Fruit fly (Drosophila melanogaster) Kc167 (cell line): ENCODE measurements around the gene Arp6.

Experiments
- Myc ChIP-seq: fragments of >200 bp; optimal IDR thresholded peaks from 2 replicates; lab custom pipeline; 2017; ENCODE audit warnings: missing external identifiers
- Sin3A ChIP-seq: fragments of >200 bp; optimal IDR thresholded peaks from 2 replicates; lab custom pipeline; 2018; ENCODE audit warnings: missing external identifiers
- h ChIP-seq: fragments of >200 bp; optimal IDR thresholded peaks from 3 replicates; lab custom pipeline; 2018; ENCODE audit warnings: missing external identifiers
- insv ChIP-seq: fragments of >200 bp; optimal IDR thresholded peaks from 3 replicates; lab custom pipeline; 2018; ENCODE audit warnings: missing external identifiers
- psq ChIP-seq: fragments of >200 bp; optimal IDR thresholded peaks from 2 replicates; lab custom pipeline; 2017; ENCODE audit warnings: missing external identifiers
- ttk ChIP-seq: sonication (Bioruptor generic); optimal IDR thresholded peaks from 2 replicates; lab custom pipeline; 2017; ENCODE audit warnings: missing external identifiers

Arp6 gene

DNA sequence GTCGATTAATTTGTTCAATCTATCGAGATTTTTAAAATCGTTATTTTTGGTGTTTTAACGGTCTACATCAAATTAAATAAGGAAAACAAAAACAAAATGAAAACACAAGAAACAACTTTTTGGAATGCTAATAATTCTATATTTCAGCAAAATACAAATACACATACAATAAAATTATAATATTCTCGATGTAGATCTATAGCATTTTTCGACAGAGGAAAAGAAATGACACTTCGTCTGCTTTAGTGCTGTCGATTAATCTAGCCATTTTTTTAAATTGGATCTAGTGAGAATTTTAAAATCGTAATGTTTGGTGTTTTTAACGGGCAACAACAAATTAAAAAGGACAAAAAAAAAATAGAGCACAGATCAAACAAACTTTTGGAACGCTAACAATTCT, at the start of gene Arp6:
Gene Arp6 (minus strand): TSS at position 11 of the 400 bp plus-strand sequence.
- TF ChIP-seq h, result no peak
- no peak for TF ChIP-seq insv (lab: Kevin White, UChicago)
- TF ChIP-seq ttk (lab: Kevin White, UChicago), result no peak
- no peak for TF ChIP-seq Myc
- TF ChIP-seq Sin3A, result no peak
- TF ChIP-seq psq (lab: Kevin White, UChicago), result no peak

DNA sequence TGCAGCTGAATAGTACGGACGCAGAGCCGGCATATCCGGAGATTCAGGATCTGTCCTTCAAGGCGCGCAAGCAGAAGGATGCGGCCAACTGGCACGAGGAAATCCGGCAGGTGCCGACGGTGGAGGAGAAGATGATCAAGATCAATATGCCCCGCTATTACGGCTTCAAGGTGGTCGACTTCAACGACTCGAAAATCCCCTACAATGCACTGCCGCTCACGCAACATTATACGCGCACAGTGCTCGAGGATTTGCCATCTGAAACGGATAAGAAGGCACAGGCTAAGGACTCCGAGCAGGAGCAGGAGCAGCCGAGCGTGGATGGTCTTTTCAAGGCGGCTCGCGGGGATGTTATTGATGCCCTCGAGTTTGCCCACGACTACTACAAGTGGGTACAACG, 49.3 kb upstream of the Arp6 start:
- no peak for TF ChIP-seq psq (lab: Kevin White, UChicago)
- TF ChIP-seq Myc, result no peak
- no peak for TF ChIP-seq Sin3A
- TF ChIP-seq insv (lab: Kevin White, UChicago), result no peak
- no peak for TF ChIP-seq ttk (lab: Kevin White, UChicago)
- no peak for TF ChIP-seq h

DNA sequence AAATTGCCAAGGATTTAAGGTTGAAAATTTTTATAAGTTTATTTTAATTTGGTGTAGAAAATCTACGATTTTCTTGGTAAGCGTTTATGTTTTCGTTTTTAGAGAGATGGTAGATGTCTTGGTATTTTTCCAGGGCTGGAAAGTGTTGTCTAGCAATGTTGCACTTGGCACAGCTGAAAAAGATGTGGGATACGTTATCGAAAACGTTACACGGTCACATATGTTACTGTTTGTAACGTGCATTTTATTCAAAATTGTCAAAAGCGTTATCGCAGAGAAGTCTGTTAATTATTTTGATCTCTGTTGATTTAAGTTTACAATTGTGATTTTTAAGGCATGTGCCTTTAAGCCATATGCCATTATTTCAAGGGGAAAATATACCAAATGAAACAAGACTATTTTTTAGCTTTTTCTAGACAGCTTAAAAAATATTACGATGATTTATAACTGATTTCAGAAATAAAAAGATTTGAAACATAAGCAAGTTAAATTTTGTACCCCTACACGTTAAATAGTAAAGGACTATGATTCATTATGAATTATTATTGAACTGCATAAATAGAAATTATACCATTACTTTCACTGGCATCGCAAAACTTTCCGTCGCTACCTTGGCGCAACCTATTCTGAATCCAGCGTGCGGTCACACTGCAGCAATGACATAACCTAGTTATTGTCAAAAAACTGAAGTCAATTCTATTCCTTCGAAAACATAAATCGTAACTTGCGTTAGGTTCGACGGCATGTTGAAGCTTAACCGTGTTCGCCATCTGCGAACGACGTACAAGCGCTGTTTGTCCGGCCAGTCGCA, 48.7 kb upstream of the Arp6 start, which contains the start of the genes Paf-AHalpha and mRpS30:
Gene Paf-AHalpha (minus strand): TSS at position 155 of the 811 bp plus-strand sequence.
Gene mRpS30 (plus strand): TSS at position 619 of the 811 bp plus-strand sequence.
- TF ChIP-seq ttk (lab: Kevin White, UChicago), result no peak
- TF ChIP-seq insv (lab: Kevin White, UChicago), result no peak
- TF ChIP-seq Sin3A, result no peak
- no peak for TF ChIP-seq Myc
- no peak for TF ChIP-seq h
- no peak for TF ChIP-seq psq (lab: Kevin White, UChicago)

DNA sequence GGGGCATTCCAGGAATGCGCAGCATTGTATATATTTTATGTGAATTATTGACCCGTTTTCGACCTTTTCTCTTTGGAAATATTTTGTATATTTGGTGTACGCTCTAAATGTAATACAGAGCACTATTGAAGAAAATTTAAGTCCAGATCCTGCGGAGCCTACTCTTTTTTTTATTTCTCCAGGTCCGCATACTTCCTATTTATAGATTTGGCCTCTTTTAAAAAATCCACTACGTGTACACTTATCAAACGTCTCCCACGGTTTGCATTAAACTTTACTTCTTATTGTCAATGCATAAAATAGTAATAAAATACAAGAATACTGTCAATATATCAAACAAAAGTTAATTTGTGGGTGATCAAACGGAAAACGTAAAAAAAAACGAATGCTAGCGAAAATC, 46.7 kb upstream of the Arp6 start, which contains the start of gene Efhc1.1:
Gene Efhc1.1 (minus strand): TSS at position 101 of the 400 bp plus-strand sequence.
- no peak for TF ChIP-seq Sin3A
- TF ChIP-seq ttk (lab: Kevin White, UChicago), result no peak
- no peak for TF ChIP-seq insv (lab: Kevin White, UChicago)
- TF ChIP-seq psq (lab: Kevin White, UChicago), result no peak
- no peak for TF ChIP-seq h
- no peak for TF ChIP-seq Myc

DNA sequence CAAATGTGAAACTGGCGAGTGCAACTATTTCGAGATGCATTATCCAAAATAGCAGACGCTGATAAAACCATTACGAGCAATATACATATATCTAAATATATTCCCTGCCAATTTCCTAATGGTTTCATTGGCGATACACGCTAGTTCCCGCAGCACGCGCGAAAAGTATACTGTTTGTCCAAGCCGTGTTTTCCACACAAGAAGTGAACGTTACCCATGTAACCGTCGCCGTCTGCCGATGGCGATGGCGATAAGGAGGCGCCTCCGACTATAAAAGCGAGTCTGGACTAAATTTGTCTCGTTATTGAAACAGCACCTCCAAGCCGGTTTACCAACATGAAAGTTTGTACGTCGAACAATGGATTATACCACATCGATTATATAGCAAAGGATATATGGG, 41.9 kb upstream of the Arp6 start, which contains the start of gene CG43673:
Gene CG43673 (plus strand): TSS at position 301 of the 400 bp plus-strand sequence.
- TF ChIP-seq Sin3A (no peak), Myc (no peak), h (no peak), insv (lab: Kevin White, UChicago) (no peak), psq (lab: Kevin White, UChicago) (no peak), ttk (lab: Kevin White, UChicago) (no peak)

DNA sequence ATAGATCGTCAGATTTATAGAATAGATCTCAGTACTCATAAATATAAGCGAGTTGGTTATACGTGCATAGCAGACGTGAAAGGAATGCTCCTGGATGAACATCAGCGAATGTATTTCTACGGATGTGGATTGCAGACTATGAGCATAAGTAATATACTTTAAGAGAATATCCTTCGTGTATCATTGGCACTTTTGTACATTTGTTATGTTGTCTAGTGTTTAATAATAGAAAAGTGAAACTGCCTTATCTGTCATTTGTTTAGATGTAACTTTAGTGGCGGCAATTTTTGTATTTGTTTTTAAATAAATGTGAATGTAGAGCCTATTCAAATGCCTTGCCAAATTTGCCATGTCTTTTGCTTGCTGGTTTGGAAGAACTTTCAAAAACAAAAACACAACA, 35.7 kb upstream of the Arp6 start, which contains the start of gene CG43672:
Gene CG43672 (plus strand): TSS at position 301 of the 400 bp plus-strand sequence.
- TF ChIP-seq Myc, result no peak
- no peak for TF ChIP-seq insv (lab: Kevin White, UChicago)
- no peak for TF ChIP-seq ttk (lab: Kevin White, UChicago)
- no peak for TF ChIP-seq psq (lab: Kevin White, UChicago)
- no peak for TF ChIP-seq Sin3A
- TF ChIP-seq h, result no peak

DNA sequence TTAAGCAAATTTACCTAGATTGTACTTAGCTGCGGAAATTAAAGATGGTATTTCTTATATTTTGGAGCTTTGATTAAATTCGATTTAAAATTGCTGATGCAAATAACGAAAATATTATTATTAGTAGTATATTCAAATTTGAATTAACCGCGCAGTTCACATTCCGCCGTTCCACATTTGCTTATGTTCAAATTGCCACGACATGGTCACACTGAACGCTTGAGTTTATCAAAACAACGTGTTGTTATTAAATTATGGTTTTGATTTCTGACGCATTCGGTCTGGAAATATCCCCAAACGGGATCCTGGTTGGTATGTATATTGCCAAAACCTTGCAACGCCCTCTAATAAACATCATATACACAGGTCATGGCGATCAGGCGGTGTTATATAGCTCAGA, 32.5 kb upstream of the Arp6 start, which contains the start of gene CG33172:
Gene CG33172 (plus strand): TSS at position 208 of the 400 bp plus-strand sequence.
- TF ChIP-seq Sin3A (no peak), psq (lab: Kevin White, UChicago) (no peak), h (no peak), insv (lab: Kevin White, UChicago) (no peak), ttk (lab: Kevin White, UChicago) (no peak), Myc (no peak)

DNA sequence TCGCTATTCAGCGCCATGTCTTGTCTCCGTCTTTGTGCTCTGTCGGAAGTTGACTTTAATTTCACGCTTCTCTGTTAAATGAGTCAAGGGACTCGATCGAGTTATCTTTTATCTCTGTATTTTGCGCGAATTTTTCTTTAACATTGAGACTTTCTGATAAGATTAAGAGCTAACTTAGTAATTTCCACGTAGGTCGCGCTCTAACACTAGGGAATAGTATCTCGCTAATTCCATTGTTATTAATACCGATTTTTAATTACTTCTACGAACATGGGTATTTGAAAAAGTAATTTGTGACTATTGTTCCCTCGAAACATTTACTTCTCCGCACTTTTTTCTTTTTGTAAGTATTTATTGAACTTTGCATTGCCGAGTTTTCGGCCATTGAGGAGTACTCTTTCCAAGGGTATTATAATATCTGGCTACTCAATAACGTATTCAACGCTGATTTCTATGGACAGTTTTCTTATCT, 29.5 kb upstream of the Arp6 start, which contains the start of gene CG8952:
Gene CG8952 (minus strand): TSS at position 51 of the 472 bp plus-strand sequence.
- TF ChIP-seq psq (lab: Kevin White, UChicago) (no peak), h (no peak), ttk (lab: Kevin White, UChicago) (no peak), Sin3A (no peak), insv (lab: Kevin White, UChicago) (no peak), Myc (no peak)

DNA sequence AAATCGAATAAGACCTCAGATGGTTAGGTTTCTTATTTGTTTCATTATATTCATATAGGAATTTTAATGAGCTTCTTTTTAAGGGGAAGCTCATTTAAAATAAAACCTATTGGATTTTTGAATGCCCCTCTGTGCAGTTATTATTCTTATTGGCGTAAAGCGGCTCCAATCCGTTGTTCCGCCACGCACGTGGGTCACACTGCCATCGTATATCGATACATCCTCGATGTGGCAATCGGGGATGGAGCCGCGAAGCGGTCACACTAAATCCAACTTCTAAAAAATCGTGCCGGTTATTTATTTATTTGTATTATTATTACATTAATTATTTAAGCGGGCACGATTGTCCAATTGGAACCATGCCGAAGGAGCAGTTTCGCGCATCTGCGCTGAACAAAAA, 25.8 kb upstream of the Arp6 start, which contains the start of gene Polr3A:
Gene Polr3A (plus strand): TSS at position 234 of the 400 bp plus-strand sequence.
- TF ChIP-seq insv (lab: Kevin White, UChicago), result no peak
- no peak for TF ChIP-seq ttk (lab: Kevin White, UChicago)
- TF ChIP-seq psq (lab: Kevin White, UChicago), result no peak
- no peak for TF ChIP-seq h
- no peak for TF ChIP-seq Sin3A
- no peak for TF ChIP-seq Myc

DNA sequence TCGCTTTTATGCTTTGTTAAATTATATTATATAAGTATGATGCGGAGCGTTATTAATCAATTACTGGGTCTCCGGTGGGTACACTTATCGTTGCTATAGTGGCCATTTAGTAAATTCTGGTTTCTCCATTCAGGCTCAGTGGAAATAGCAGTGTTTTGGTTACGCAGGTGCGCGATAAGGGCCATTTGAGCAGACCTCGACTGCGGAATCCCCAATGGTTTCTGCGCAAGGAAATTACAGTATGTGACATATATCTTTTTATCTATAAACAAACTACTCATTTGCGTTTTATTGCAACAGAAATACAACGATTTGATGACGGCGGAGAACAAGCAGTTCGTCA, 24.3 kb upstream of the Arp6 start:
- TF ChIP-seq Sin3A (no peak), insv (lab: Kevin White, UChicago) (no peak), h (no peak), psq (lab: Kevin White, UChicago) (no peak), ttk (lab: Kevin White, UChicago) (no peak), Myc (no peak)

DNA sequence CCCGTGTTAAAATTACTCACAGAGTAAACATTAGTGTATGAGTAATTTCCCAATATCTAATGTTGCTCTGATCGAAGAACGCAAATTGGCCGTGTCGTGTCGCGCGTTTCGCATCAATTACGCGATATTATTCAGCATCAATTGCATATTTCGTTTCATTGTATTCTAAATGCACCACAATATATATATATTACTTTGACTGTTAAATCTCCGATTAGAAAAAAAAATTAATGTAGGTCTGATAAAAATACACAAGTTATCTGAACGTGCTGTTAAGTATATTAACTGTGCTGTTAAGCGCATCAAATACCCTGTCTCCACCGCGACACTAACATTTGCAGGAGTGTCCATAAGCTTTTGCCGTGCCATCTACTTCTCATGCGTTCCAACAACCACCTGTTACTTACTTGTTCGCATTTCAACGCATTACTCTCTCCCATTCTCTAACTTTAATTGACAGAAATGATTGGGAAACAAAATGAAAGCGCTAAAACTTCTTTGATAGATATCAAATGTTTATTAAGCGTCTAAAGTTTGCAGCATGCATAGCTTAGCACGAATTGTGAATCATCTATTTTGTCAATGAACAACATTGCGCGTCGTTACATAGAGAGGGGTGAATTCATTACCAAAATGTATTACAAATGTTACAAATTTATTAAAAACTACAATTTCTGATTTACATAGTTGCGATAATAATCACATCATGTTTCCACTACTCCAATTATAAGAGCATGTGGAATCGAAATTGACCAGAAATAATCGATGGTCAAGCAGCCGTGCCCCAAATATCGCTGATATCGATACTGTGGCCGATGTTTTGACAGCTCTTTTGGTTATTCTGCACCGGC, 23.8 kb upstream of the Arp6 start, which contains the start of the genes Graf and mRpL3:
Gene Graf (minus strand): TSS at position 287 of the 851 bp plus-strand sequence.
Gene mRpL3 (plus strand): TSS at position 802 of the 851 bp plus-strand sequence.
- TF ChIP-seq insv (lab: Kevin White, UChicago), result no peak
- TF ChIP-seq psq (lab: Kevin White, UChicago), result no peak
- TF ChIP-seq ttk (lab: Kevin White, UChicago), result no peak
- TF ChIP-seq Sin3A, result no peak
- no peak for TF ChIP-seq Myc
- TF ChIP-seq h, result no peak
